Worm (Caenorhabditis elegans) whole organism, L1 larva: ENCODE measurements around the gene age-1.

ENCODE experiments used
- C04F5.9 ChIP-seq: sonication (generic microtip); optimal IDR thresholded peaks from 2 replicates; lab custom pipeline; 2016; ENCODE audit warnings: missing genetic modification characterization, missing compliant biosample characterization
- aha-1 ChIP-seq: fragments of 150-350 bp; optimal IDR thresholded peaks from 2 replicates; lab custom pipeline; 2014; ENCODE audit warnings: missing biosample characterization, missing genetic modification characterization
- alr-1 ChIP-seq: fragments of 200-800 bp; sonication (Bioruptor generic); optimal IDR thresholded peaks from 2 replicates; lab custom pipeline; 2018; ENCODE audit warnings: borderline replicate concordance, mild to moderate bottlenecking, missing genetic modification characterization, missing compliant biosample characterization
- aly-2 ChIP-seq: fragments of 150-350 bp; optimal IDR thresholded peaks from 2 replicates; lab custom pipeline; 2014; ENCODE audit warnings: missing biosample characterization, missing genetic modification characterization
- ceh-63 ChIP-seq: fragments of 200-800 bp; sonication (Bioruptor generic); optimal IDR thresholded peaks from 2 replicates; lab custom pipeline; 2018; ENCODE audit warnings: mild to moderate bottlenecking, missing genetic modification characterization, missing compliant biosample characterization
- ceh-8 ChIP-seq: fragments of 200-800 bp; sonication (Bioruptor generic); optimal IDR thresholded peaks from 2 replicates; lab custom pipeline; 2018; ENCODE audit warnings: mild to moderate bottlenecking, missing genetic modification characterization, moderate library complexity, missing compliant biosample characterization
- ces-1 ChIP-seq: fragments of 150-350 bp; optimal IDR thresholded peaks from 2 replicates; lab custom pipeline; 2014; ENCODE audit warnings: missing biosample characterization, missing genetic modification reagents, missing genetic modification characterization
- dpl-1 ChIP-seq, 3 experiments: fragments of 150-350 bp in 2 of 3; sonication (generic microtip) in 1 of 3; optimal IDR thresholded peaks; 2 replicates each; lab custom pipeline; 2014 to 2017; ENCODE audit warnings: missing biosample characterization in 3 of 3, missing genetic modification characterization in 3 of 3, missing genetic modification reagents in 3 of 3
- dsc-1 ChIP-seq: sonication (generic microtip); optimal IDR thresholded peaks from 2 replicates; lab custom pipeline; 2016; ENCODE audit warnings: mild to moderate bottlenecking, missing genetic modification characterization, missing compliant biosample characterization
- egl-27 ChIP-seq, 2 experiments: fragments of 150-350 bp in 1 of 2; sonication (generic microtip); optimal IDR thresholded peaks; 3 replicates each; lab custom pipeline; 2017 to 2018; ENCODE audit warnings: missing biosample characterization in 2 of 2, missing genetic modification characterization in 2 of 2, missing genetic modification reagents in 2 of 2
- fkh-10 ChIP-seq: sonication (generic microtip); optimal IDR thresholded peaks from 2 replicates; lab custom pipeline; 2017; ENCODE audit warnings: missing biosample characterization, missing genetic modification reagents, missing genetic modification characterization
- fkh-8 ChIP-seq: sonication (generic microtip); optimal IDR thresholded peaks from 2 replicates; lab custom pipeline; 2016; ENCODE audit warnings: mild to moderate bottlenecking, missing genetic modification characterization, missing compliant biosample characterization
- fos-1 ChIP-seq: fragments of 150-350 bp; optimal IDR thresholded peaks from 2 replicates; lab custom pipeline; 2014; ENCODE audit warnings: missing biosample characterization, missing genetic modification characterization
- grh-1 ChIP-seq: fragments of 200-800 bp; sonication (Bioruptor generic); IDR thresholded peaks from 2 replicates; pipeline ENCODE4 v1.3.6; 2022; ENCODE audit warnings: missing genetic modification reagents, missing genetic modification characterization, missing compliant biosample characterization
- hlh-17 ChIP-seq: fragments of 200-800 bp; sonication (Bioruptor generic); optimal IDR thresholded peaks from 2 replicates; lab custom pipeline; 2018; ENCODE audit warnings: missing genetic modification characterization, mild to moderate bottlenecking, missing compliant biosample characterization, moderate library complexity, borderline replicate concordance
- hpl-2 ChIP-seq: fragments of 150-350 bp; optimal IDR thresholded peaks from 2 replicates; lab custom pipeline; 2014; ENCODE audit warnings: missing biosample characterization, missing genetic modification reagents, missing genetic modification characterization
- irx-1 ChIP-seq: sonication (generic microtip); optimal IDR thresholded peaks from 2 replicates; lab custom pipeline; 2016; ENCODE audit warnings: missing genetic modification characterization, missing compliant biosample characterization
- isw-1 ChIP-seq: fragments of 200-800 bp; sonication (Bioruptor generic); IDR thresholded peaks from 2 replicates; pipeline ENCODE4 v1.3.6; 2022; ENCODE audit warnings: missing genetic modification characterization, missing compliant biosample characterization
- lin-13 ChIP-seq: fragments of 150-350 bp; optimal IDR thresholded peaks from 2 replicates; lab custom pipeline; 2014; ENCODE audit warnings: missing biosample characterization, missing genetic modification reagents, missing genetic modification characterization
- lin-14 ChIP-seq: fragments of 200-800 bp; sonication (Bioruptor generic); optimal IDR thresholded peaks from 2 replicates; lab custom pipeline; 2018; ENCODE audit warnings: mild to moderate bottlenecking, missing genetic modification characterization, moderate library complexity, missing compliant biosample characterization
- lin-35 ChIP-seq, 2 experiments: fragments of 150-350 bp; optimal IDR thresholded peaks; 2 replicates each; lab custom pipeline; 2014; ENCODE audit warnings: missing biosample characterization in 2 of 2, missing genetic modification characterization in 2 of 2, missing genetic modification reagents in 2 of 2
- lir-3 ChIP-seq: sonication (generic microtip); optimal IDR thresholded peaks from 2 replicates; lab custom pipeline; 2016; ENCODE audit warnings: mild to moderate bottlenecking, missing genetic modification characterization, moderate library complexity, missing compliant biosample characterization; ENCODE audit not compliant: poor library complexity
- mab-9 ChIP-seq: fragments of 200-800 bp; sonication (Bioruptor generic); IDR thresholded peaks from 2 replicates; pipeline ENCODE4 v1.3.6; 2022; ENCODE audit warnings: missing genetic modification reagents, missing genetic modification characterization, missing compliant biosample characterization
- mdl-1 ChIP-seq, 2 experiments: fragments of 150-350 bp; optimal IDR thresholded peaks; 2 replicates each; lab custom pipeline; 2014 to 2017; ENCODE audit warnings: missing biosample characterization in 2 of 2, missing genetic modification characterization in 2 of 2, inconsistent platforms in 1 of 2
- mef-2 ChIP-seq: fragments of 150-350 bp; optimal IDR thresholded peaks from 2 replicates; lab custom pipeline; 2014; ENCODE audit warnings: missing biosample characterization, missing genetic modification characterization
- mep-1 ChIP-seq: fragments of 150-350 bp; optimal IDR thresholded peaks from 2 replicates; lab custom pipeline; 2014; ENCODE audit warnings: missing biosample characterization, missing genetic modification characterization
- nhr-20 ChIP-seq: sonication (generic microtip); optimal IDR thresholded peaks from 2 replicates; lab custom pipeline; 2016; ENCODE audit warnings: mild to moderate bottlenecking, missing genetic modification characterization, missing compliant biosample characterization
- nhr-237 ChIP-seq: fragments of 150-350 bp; optimal IDR thresholded peaks from 2 replicates; lab custom pipeline; 2014; ENCODE audit warnings: missing biosample characterization, missing genetic modification characterization
- nhr-47 ChIP-seq: sonication (generic microtip); optimal IDR thresholded peaks from 2 replicates; lab custom pipeline; 2016; ENCODE audit warnings: mild to moderate bottlenecking, missing genetic modification characterization, moderate library complexity, missing compliant biosample characterization
- nhr-71 ChIP-seq: sonication (generic microtip); optimal IDR thresholded peaks from 2 replicates; lab custom pipeline; 2016; ENCODE audit warnings: mild to moderate bottlenecking, missing genetic modification characterization, moderate library complexity, missing compliant biosample characterization
- nhr-85 ChIP-seq: sonication (generic microtip); peaks from one replicate; lab custom pipeline; 2016; ENCODE audit warnings: missing genetic modification characterization, inconsistent platforms, missing compliant biosample characterization
- pax-3 ChIP-seq: fragments of 200-800 bp; sonication (Bioruptor generic); optimal IDR thresholded peaks from 2 replicates; lab custom pipeline; 2018; ENCODE audit warnings: mild to moderate bottlenecking, missing genetic modification characterization, moderate library complexity, missing compliant biosample characterization
- pqm-1 ChIP-seq: sonication (generic microtip); optimal IDR thresholded peaks from 3 replicates; lab custom pipeline; 2017; ENCODE audit warnings: missing biosample characterization, missing genetic modification characterization
- snpc-4 ChIP-seq: fragments of 150-350 bp; optimal IDR thresholded peaks from 2 replicates; lab custom pipeline; 2014; ENCODE audit warnings: missing biosample characterization, missing genetic modification characterization
- snu-23 ChIP-seq: sonication (generic microtip); optimal IDR thresholded peaks from 2 replicates; lab custom pipeline; 2016; ENCODE audit warnings: missing genetic modification characterization, missing compliant biosample characterization
- sox-4 ChIP-seq: sonication (generic microtip); optimal IDR thresholded peaks from 2 replicates; lab custom pipeline; 2016; ENCODE audit warnings: missing genetic modification characterization, missing compliant biosample characterization
- tlp-1 ChIP-seq: fragments of 150-350 bp; optimal IDR thresholded peaks from 2 replicates; lab custom pipeline; 2014; ENCODE audit warnings: missing biosample characterization, missing genetic modification characterization
- unc-86 ChIP-seq: sonication (generic microtip); optimal IDR thresholded peaks from 2 replicates; lab custom pipeline; 2016; ENCODE audit warnings: missing genetic modification characterization, missing compliant biosample characterization
- unc-98 ChIP-seq: fragments of 200-800 bp; sonication (Bioruptor generic); IDR thresholded peaks from 2 replicates; pipeline ENCODE4 v1.3.6; 2022; ENCODE audit warnings: missing genetic modification characterization, missing compliant biosample characterization
- ztf-4 ChIP-seq: fragments of 150-350 bp; optimal IDR thresholded peaks from 2 replicates; lab custom pipeline; 2014; ENCODE audit warnings: missing biosample characterization, missing genetic modification characterization

age-1 gene

ce11 chrII:11547254-11547687 lies 20.4 kb upstream of the age-1 start, which contains the start of gene F54D5.7 (continued):
- TF ChIP-seq tlp-1 (no peak), pqm-1 (no peak), nhr-237 (tag; lab: Kevin White, UChicago) (no peak), lir-3 (peak; percentile 22), hpl-2 (GFP tag; lab: Kevin White, UChicago) (no peak), ces-1 (no peak), snu-23 (peak; percentile 77), fkh-8 (tag; lab: Kevin White, UChicago) (no peak), nhr-20 (tag; lab: Kevin White, UChicago) (peak; percentile 61), snpc-4 (peak; percentile 19), aly-2 (peak; percentile 89), egl-27 (tag; optimal IDR thresholded peaks at IDR 0.05; lab: Kevin White, UChicago) (no peak), nhr-47 (tag; lab: Kevin White, UChicago) (peak; percentile 57), nhr-71 (tag; lab: Kevin White, UChicago) (peak; percentile 82), ceh-63 (no peak), mdl-1 (tag; optimal IDR thresholded peaks at IDR 0.05; lab: Kevin White, UChicago) (peak in 1 of 2 experiments; percentile 93), alr-1 (tag; lab: Kevin White, UChicago) (no peak), sox-4 (tag; lab: Kevin White, UChicago) (no peak), lin-35 (GFP tag; optimal IDR thresholded peaks at IDR 0.05; lab: Kevin White, UChicago) (peak in 1 of 2 experiments; percentile 59), fos-1 (tag; lab: Kevin White, UChicago) (no peak), mab-9 (GFP tag; lab: Robert Waterston, UW) (no peak), dpl-1 (GFP tag; optimal IDR thresholded peaks at IDR 0.05; lab: Kevin White, UChicago) (peak; percentile 26 to 39 (median 38)), fkh-10 (GFP tag; lab: Kevin White, UChicago) (no peak), irx-1 (peak; percentile 30), lin-14 (GFP tag; lab: Kevin White, UChicago) (peak; percentile 61), ztf-4 (peak; percentile 56), grh-1 (GFP tag; lab: Robert Waterston, UW) (peak; percentile 36; the same call in 1 of the 2 replicates), lin-13 (GFP tag; lab: Kevin White, UChicago) (peak; percentile 22), unc-98 (GFP tag; lab: Robert Waterston, UW) (no peak), aha-1 (tag; lab: Kevin White, UChicago) (no peak)

DNA sequence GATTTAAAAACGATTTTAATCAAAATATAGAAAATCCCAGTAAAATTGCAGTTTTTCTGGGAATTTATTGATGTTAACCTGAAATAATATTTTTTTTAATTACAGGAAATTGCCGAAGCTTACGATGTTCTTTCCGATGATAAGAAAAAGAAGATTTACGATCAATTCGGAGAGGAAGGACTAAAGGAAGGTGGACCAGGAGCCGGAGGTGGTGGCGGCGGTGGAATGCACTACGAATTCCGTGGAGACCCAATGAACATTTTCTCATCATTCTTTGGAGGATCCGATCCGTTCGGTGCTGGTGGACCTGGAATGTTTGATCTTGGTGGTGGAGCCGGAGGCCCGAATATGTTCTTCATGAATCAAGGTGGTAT lies 19.1 kb upstream of the age-1 start:
- TF ChIP-seq snu-23 (no peak), hlh-17 (no peak), mef-2 (tag; lab: Kevin White, UChicago) (no peak), fkh-8 (tag; lab: Kevin White, UChicago) (no peak), unc-86 (tag; lab: Kevin White, UChicago) (no peak), mep-1 (tag; lab: Kevin White, UChicago) (no peak), nhr-237 (tag; lab: Kevin White, UChicago) (no peak), irx-1 (no peak), sox-4 (tag; lab: Kevin White, UChicago) (no peak), dsc-1 (tag; lab: Kevin White, UChicago) (no peak), lin-14 (GFP tag; lab: Kevin White, UChicago) (no peak), aly-2 (no peak), C04F5.9 (no peak), nhr-85 (no peak), ceh-8 (GFP tag; lab: Kevin White, UChicago) (no peak), pax-3 (no peak), isw-1 (GFP tag; lab: Robert Waterston, UW) (no peak)
